Fruit fly (Drosophila melanogaster): ENCODE data around the gene MTA1-like.
A peak's percentile ranks its signal among the peaks of the same experiment; 100 is the strongest.

The MTA1-like gene

dm6 chr3R:5653887-5654286 is 5.3 kb upstream of the MTA1-like start:
- TF ChIP-seq fd96Ca (GFP tag; IDR thresholded peaks at IDR 0.05) (no peak), CG17806 (tag; optimal IDR thresholded peaks at IDR 0.05) (no peak), Snoo (tag; optimal IDR thresholded peaks at IDR 0.05) (no peak), CG9948 (tag; optimal IDR thresholded peaks at IDR 0.05) (no peak), CG32121 (GFP tag; IDR thresholded peaks at IDR 0.05) (no peak), Pif1A (GFP tag; optimal IDR thresholded peaks at IDR 0.05) (no peak), EcR (GFP tag; optimal IDR thresholded peaks at IDR 0.05) (no peak), rn (GFP tag; IDR thresholded peaks at IDR 0.05) (no peak), CG10348 (GFP tag; IDR thresholded peaks at IDR 0.05) (no peak), CG8301 (tag; optimal IDR thresholded peaks at IDR 0.05) (no peak), D1 (tag; optimal IDR thresholded peaks at IDR 0.05) (no peak)

DNA sequence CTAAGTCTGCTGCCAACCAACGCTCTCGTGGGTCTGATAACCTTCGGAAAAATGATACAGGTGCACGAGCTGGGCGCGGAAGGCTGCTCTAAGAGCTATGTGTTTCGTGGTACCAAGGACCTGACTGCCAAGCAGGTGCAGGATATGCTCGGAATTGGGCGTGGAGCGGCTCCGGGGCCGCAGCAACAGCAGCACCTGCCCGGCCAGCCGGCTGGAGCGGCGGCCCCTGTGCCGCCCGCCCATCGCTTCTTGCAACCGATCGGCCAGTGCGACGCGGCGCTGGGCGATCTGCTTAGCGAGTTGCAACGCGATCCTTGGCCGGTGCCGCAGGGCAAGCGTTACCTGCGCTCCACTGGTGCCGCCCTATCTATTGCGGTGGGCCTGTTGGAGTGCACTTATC is 1.4 kb upstream of the MTA1-like start:
- no peak for TF ChIP-seq CG17806 (tag; optimal IDR thresholded peaks at IDR 0.05)
- TF ChIP-seq CG4496 (GFP tag; IDR thresholded peaks at IDR 0.05), result no peak
- TF ChIP-seq Ets98B (GFP tag; IDR thresholded peaks at IDR 0.05), result no peak
- no peak for TF ChIP-seq rn (GFP tag; IDR thresholded peaks at IDR 0.05)
- no peak for TF ChIP-seq CG9948 (tag; optimal IDR thresholded peaks at IDR 0.05)
- no peak for TF ChIP-seq CG14655 (GFP tag; optimal IDR thresholded peaks at IDR 0.05)
- TF ChIP-seq CG13204 (GFP tag; optimal IDR thresholded peaks at IDR 0.05), result no peak
- no peak for TF ChIP-seq CG8159 (tag; optimal IDR thresholded peaks at IDR 0.05)
- TF ChIP-seq EcR (GFP tag; optimal IDR thresholded peaks at IDR 0.05), result no peak

DNA sequence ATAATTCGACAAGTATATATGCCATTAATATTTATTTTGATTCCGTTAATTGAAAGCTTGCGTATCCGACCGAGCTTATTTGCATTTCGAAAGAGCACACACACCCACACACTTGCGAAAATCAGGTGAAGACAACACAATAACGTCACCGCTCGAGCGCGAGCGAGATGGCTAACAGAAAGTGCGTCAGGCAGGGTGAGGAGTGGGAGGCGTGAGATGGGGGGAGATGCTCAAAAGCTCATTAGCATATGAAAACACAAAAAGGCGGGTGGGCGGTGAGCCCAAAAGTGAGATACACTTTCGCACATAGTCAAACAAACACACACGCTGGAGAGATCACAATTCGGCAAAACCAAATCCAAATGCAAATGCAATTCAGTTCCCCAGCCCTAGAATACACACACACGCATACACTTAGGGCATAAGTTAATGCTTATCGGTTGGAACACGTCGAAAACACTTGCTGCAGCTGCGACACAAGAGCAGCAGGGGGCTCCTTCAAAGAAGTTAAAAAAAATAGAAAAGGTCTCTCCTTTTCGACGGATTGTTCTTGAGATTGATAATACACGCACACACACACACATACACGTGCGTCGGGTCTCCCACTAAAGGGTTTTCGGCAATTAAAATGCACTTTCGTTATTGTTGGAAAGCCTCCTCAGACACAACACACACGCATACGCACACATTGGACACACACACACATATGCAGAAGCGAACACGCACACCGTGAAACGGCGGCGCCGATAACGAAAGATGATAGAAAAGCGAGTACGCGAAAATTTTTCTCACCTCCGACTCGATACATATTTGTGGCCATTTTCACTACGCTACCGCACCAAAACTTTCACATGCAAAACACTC is 601 bp downstream of the MTA1-like start:
- TF ChIP-seq CG4496 (GFP tag; IDR thresholded peaks at IDR 0.05) (0 out of 3 replicates have a peak, but pooled peaks have one; percentile 21), CG9948 (tag; optimal IDR thresholded peaks at IDR 0.05) (no peak), CG32121 (GFP tag; IDR thresholded peaks at IDR 0.05) (0 out of 2 replicates have a peak, but pooled peaks have one; percentile 41)

DNA sequence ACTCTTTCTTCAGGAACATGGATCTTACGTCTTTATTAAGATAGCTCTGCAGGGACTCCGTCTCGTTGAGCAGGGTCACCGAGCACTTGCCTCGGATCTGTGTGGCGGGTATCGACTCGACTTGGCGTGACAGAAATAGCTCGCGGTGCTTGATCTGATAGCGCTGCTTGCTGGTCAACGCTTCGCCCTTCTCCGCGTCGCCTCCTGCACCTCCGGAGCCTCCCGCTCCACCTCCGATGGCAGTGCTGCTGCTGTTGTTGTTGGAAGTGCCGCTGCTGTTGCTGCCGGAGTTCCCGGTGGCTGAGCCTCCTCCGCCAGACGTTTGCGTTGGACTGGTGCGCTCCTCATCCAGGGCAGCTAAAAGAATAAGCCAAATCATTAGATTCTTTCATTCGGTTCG is 5.1 kb downstream of the MTA1-like start:
- no peak for TF ChIP-seq CG13204 (GFP tag; optimal IDR thresholded peaks at IDR 0.05)
- peak; percentile 8 for TF ChIP-seq EcR (GFP tag; optimal IDR thresholded peaks at IDR 0.05)

- peak; percentile 27 for TF ChIP-seq Snoo (tag; optimal IDR thresholded peaks at IDR 0.05)
- TF ChIP-seq Pif1B (GFP tag; optimal IDR thresholded peaks at IDR 0.05), result no peak
- no peak for TF ChIP-seq EcR (GFP tag; optimal IDR thresholded peaks at IDR 0.05)
- peak; percentile 48 for TF ChIP-seq CG17806 (tag; optimal IDR thresholded peaks at IDR 0.05)
- no peak for TF ChIP-seq Pif1A (GFP tag; optimal IDR thresholded peaks at IDR 0.05)
- no peak for TF ChIP-seq CG8159 (tag; optimal IDR thresholded peaks at IDR 0.05)
- peak; percentile 12; the same call in 1 of the 2 replicates for TF ChIP-seq CG12605 (GFP tag; IDR thresholded peaks at IDR 0.05)
- no peak for TF ChIP-seq CG9948 (tag; optimal IDR thresholded peaks at IDR 0.05)
- TF ChIP-seq CG15710 (tag; optimal IDR thresholded peaks at IDR 0.05), result peak; percentile 34
- TF ChIP-seq fd96Ca (GFP tag; IDR thresholded peaks at IDR 0.05), result 0 out of 3 replicates have a peak, but pooled peaks have one; percentile 6
- no peak for TF ChIP-seq D1 (tag; optimal IDR thresholded peaks at IDR 0.05)
These were observed 11.8 kb downstream of the MTA1-like start, which contains the start of the genes CG31548 and CG12170 for dm6 chr3R:5636519-5637430. Gene CG31548, minus strand, starts transcription at chr3R:5636852. Gene CG12170, plus strand, starts transcription at chr3R:5637234.

- TF ChIP-seq Pif1B (GFP tag; optimal IDR thresholded peaks at IDR 0.05), result no peak
- TF ChIP-seq CG12605 (GFP tag; IDR thresholded peaks at IDR 0.05), result no peak
- TF ChIP-seq CG17806 (tag; optimal IDR thresholded peaks at IDR 0.05), result no peak
- TF ChIP-seq CG14655 (GFP tag; optimal IDR thresholded peaks at IDR 0.05), result no peak
- TF ChIP-seq CG32121 (GFP tag; IDR thresholded peaks at IDR 0.05), result no peak
- TF ChIP-seq CG10348 (GFP tag; IDR thresholded peaks at IDR 0.05), result no peak
- no peak for TF ChIP-seq CG9948 (tag; optimal IDR thresholded peaks at IDR 0.05)
- no peak for TF ChIP-seq CG8159 (tag; optimal IDR thresholded peaks at IDR 0.05)
- no peak for TF ChIP-seq CG15710 (tag; optimal IDR thresholded peaks at IDR 0.05)
- TF ChIP-seq Pif1A (GFP tag; optimal IDR thresholded peaks at IDR 0.05), result no peak
- no peak for TF ChIP-seq CG8301 (tag; optimal IDR thresholded peaks at IDR 0.05)
- TF ChIP-seq fd96Ca (GFP tag; IDR thresholded peaks at IDR 0.05), result no peak
- TF ChIP-seq Ets98B (GFP tag; IDR thresholded peaks at IDR 0.05), result no peak
- TF ChIP-seq D1 (tag; optimal IDR thresholded peaks at IDR 0.05), result no peak
- no peak for TF ChIP-seq Snoo (tag; optimal IDR thresholded peaks at IDR 0.05)
- no peak for TF ChIP-seq CG13204 (GFP tag; optimal IDR thresholded peaks at IDR 0.05)
- no peak for TF ChIP-seq CG34367 (tag; optimal IDR thresholded peaks at IDR 0.05)
- no peak for TF ChIP-seq EcR (GFP tag; optimal IDR thresholded peaks at IDR 0.05)
- TF ChIP-seq rn (GFP tag; IDR thresholded peaks at IDR 0.05), result no peak
These were observed 13.0 kb downstream of the MTA1-like start, which contains the start of gene CG31546 for dm6 chr3R:5635524-5635923. Gene CG31546, minus strand, starts transcription at chr3R:5635624.
